Fruit fly (Drosophila melanogaster) whole organism, embryonic: ENCODE measurements around the gene side-IV.

ENCODE experiments used
- BtbVII ChIP-seq: fragments of 200-800 bp; sonication (Bioruptor generic); optimal IDR thresholded peaks from 3 replicates; lab custom pipeline; 2017; ENCODE audit warnings: missing biosample characterization, mild to moderate bottlenecking, missing genetic modification characterization
- CG10267 ChIP-seq: fragments of 200-800 bp; sonication (Bioruptor generic); optimal IDR thresholded peaks from 2 replicates; lab custom pipeline; 2018; ENCODE audit warnings: missing biosample characterization, mild to moderate bottlenecking, missing genetic modification characterization, moderate library complexity
- CG11085 ChIP-seq: fragments of 200-800 bp; sonication (Bioruptor generic); IDR thresholded peaks from 2 replicates; pipeline ENCODE4 v1.3.6; 2022; ENCODE audit warnings: missing biosample characterization, missing genetic modification characterization
- CG11695 ChIP-seq: fragments of 200-800 bp; sonication (Bioruptor generic); IDR thresholded peaks from 3 replicates; pipeline ENCODE4 v1.3.6; 2022; ENCODE audit warnings: missing biosample characterization, missing genetic modification characterization
- CG12744 ChIP-seq: fragments of 200-800 bp; sonication (Bioruptor generic); optimal IDR thresholded peaks from 2 replicates; lab custom pipeline; 2016; ENCODE audit warnings: missing biosample characterization, missing genetic modification characterization
- CG13424 ChIP-seq: fragments of 200-800 bp; sonication (Bioruptor generic); optimal IDR thresholded peaks from 2 replicates; lab custom pipeline; 2019; ENCODE audit warnings: missing biosample characterization, mild to moderate bottlenecking, missing genetic modification characterization, moderate library complexity
- CG15269 ChIP-seq: fragments of 200-800 bp; sonication (Bioruptor generic); optimal IDR thresholded peaks from 2 replicates; lab custom pipeline; 2018; ENCODE audit warnings: missing biosample characterization, mild to moderate bottlenecking, missing genetic modification characterization, moderate library complexity
- CG17385 ChIP-seq: fragments of 200-800 bp; sonication (Bioruptor generic); optimal IDR thresholded peaks from 3 replicates; lab custom pipeline; 2018; ENCODE audit warnings: missing biosample characterization, mild to moderate bottlenecking, missing genetic modification characterization
- CG17802 ChIP-seq: fragments of 200-800 bp; sonication (Bioruptor generic); optimal IDR thresholded peaks from 2 replicates; lab custom pipeline; 2018; ENCODE audit warnings: missing biosample characterization, mild to moderate bottlenecking, missing genetic modification characterization, moderate library complexity
- CG34376 ChIP-seq: fragments of 200-800 bp; sonication (Bioruptor generic); optimal IDR thresholded peaks from 2 replicates; lab custom pipeline; 2018; ENCODE audit warnings: missing biosample characterization, mild to moderate bottlenecking, missing genetic modification characterization
- CG42726 ChIP-seq: fragments of 200-800 bp; sonication (Bioruptor generic); IDR thresholded peaks from 2 replicates; pipeline ENCODE4 v1.3.6; 2022; ENCODE audit warnings: missing biosample characterization, missing genetic modification characterization; ENCODE audit not compliant: partially characterized antibody
- CG5953 ChIP-seq: fragments of 200-800 bp; sonication (Bioruptor generic); IDR thresholded peaks from 2 replicates; pipeline ENCODE4 v1.3.6; 2022; ENCODE audit warnings: missing biosample characterization, missing genetic modification characterization
- CG7372 ChIP-seq: fragments of 200-800 bp; sonication (Bioruptor generic); IDR thresholded peaks from 2 replicates; pipeline ENCODE4 v1.3.6; 2022; ENCODE audit warnings: missing biosample characterization, missing genetic modification characterization
- CG7786 ChIP-seq: fragments of 200-800 bp; sonication (Bioruptor generic); optimal IDR thresholded peaks from 2 replicates; lab custom pipeline; 2016; ENCODE audit warnings: missing biosample characterization, missing genetic modification characterization
- CG8281 ChIP-seq: fragments of 200-800 bp; sonication (Bioruptor generic); optimal IDR thresholded peaks from 2 replicates; lab custom pipeline; 2018; ENCODE audit warnings: missing biosample characterization, mild to moderate bottlenecking, missing genetic modification characterization, moderate library complexity
- CG9797 ChIP-seq: fragments of 200-800 bp; sonication (Bioruptor generic); optimal IDR thresholded peaks from 3 replicates; lab custom pipeline; 2018; ENCODE audit warnings: missing biosample characterization, mild to moderate bottlenecking, missing genetic modification characterization
- CG9817 ChIP-seq: fragments of 200-800 bp; sonication (Bioruptor generic); optimal IDR thresholded peaks from 2 replicates; lab custom pipeline; 2018; ENCODE audit warnings: missing biosample characterization, mild to moderate bottlenecking, missing genetic modification characterization, moderate library complexity
- CrebB ChIP-seq: fragments of 200-800 bp; sonication (Bioruptor generic); optimal IDR thresholded peaks from 3 replicates; lab custom pipeline; 2018; ENCODE audit warnings: missing biosample characterization, mild to moderate bottlenecking, missing genetic modification characterization
- D ChIP-seq, 2 experiments: fragments of 200-800 bp in 1 of 2; fragments of >200 bp in 1 of 2; sonication (Bioruptor generic) in 1 of 2; optimal IDR thresholded peaks; 2 replicates in 1 of 2; 3 replicates in 1 of 2; lab custom pipeline; 2017; ENCODE audit warnings: mild to moderate bottlenecking in 1 of 2, missing biosample characterization in 1 of 2, missing genetic modification characterization in 1 of 2, missing genetic modification reagents in 1 of 2
- D19A ChIP-seq: fragments of 200-800 bp; optimal IDR thresholded peaks from 3 replicates; lab custom pipeline; 2019; ENCODE audit warnings: missing biosample characterization, mild to moderate bottlenecking, missing genetic modification characterization, moderate library complexity
- Dll ChIP-seq: fragments of 200-800 bp; sonication (Bioruptor generic); IDR thresholded peaks from 4 replicates; pipeline ENCODE4 v1.3.6; 2022; ENCODE audit warnings: missing biosample characterization, missing genetic modification characterization; ENCODE audit not compliant: partially characterized antibody
- Doc3 ChIP-seq: fragments of 200-800 bp; sonication (Bioruptor generic); IDR thresholded peaks from 3 replicates; pipeline ENCODE4 v1.3.6; 2022; ENCODE audit warnings: missing biosample characterization, missing genetic modification characterization; ENCODE audit not compliant: partially characterized antibody
- Drgx ChIP-seq: fragments of 200-800 bp; sonication (Bioruptor generic); IDR thresholded peaks from 2 replicates; pipeline ENCODE4 v1.3.6; 2022; ENCODE audit warnings: missing biosample characterization, missing genetic modification characterization
- HLH4C ChIP-seq: fragments of 200-800 bp; sonication (Bioruptor generic); IDR thresholded peaks from 3 replicates; pipeline ENCODE4 v1.3.6; 2022; ENCODE audit warnings: missing biosample characterization, missing genetic modification characterization; ENCODE audit not compliant: partially characterized antibody
- HLHmδ ChIP-seq: fragments of 200-800 bp; sonication (Bioruptor generic); optimal IDR thresholded peaks from 2 replicates; lab custom pipeline; 2018; ENCODE audit warnings: missing biosample characterization, mild to moderate bottlenecking, missing genetic modification characterization, moderate library complexity
- Hsf ChIP-seq: fragments of 200-800 bp; sonication (Bioruptor generic); optimal IDR thresholded peaks from 3 replicates; lab custom pipeline; 2016; ENCODE audit warnings: missing biosample characterization, missing genetic modification characterization
- Lhr ChIP-seq: fragments of 200-800 bp; sonication (Bioruptor generic); optimal IDR thresholded peaks from 3 replicates; lab custom pipeline; 2017; ENCODE audit warnings: mild to moderate bottlenecking, missing biosample characterization, missing genetic modification reagents, missing genetic modification characterization
- Oli ChIP-seq: fragments of 200-800 bp; sonication (Bioruptor generic); optimal IDR thresholded peaks from 2 replicates; lab custom pipeline; 2018; ENCODE audit warnings: missing biosample characterization, mild to moderate bottlenecking, missing genetic modification characterization, moderate library complexity
- Tbp ChIP-seq: fragments of >200 bp; optimal IDR thresholded peaks from 2 replicates; lab custom pipeline; 2018; ENCODE audit warnings: missing biosample characterization, missing genetic modification characterization
- Trl ChIP-seq, 3 experiments: fragments of >200 bp in 2 of 3; fragments of 200-800 bp in 1 of 3; sonication (Bioruptor generic) in 1 of 3; optimal IDR thresholded peaks; 2 replicates in 1 of 3; 3 replicates in 2 of 3; lab custom pipeline; 2016 to 2017; ENCODE audit warnings: missing biosample characterization in 1 of 3, missing genetic modification characterization in 1 of 3
- abd-A ChIP-seq: fragments of 200-800 bp; sonication (Bioruptor generic); optimal IDR thresholded peaks from 3 replicates; lab custom pipeline; 2019; ENCODE audit warnings: missing biosample characterization, mild to moderate bottlenecking, missing genetic modification characterization, moderate library complexity
- bigmax ChIP-seq: fragments of 200-800 bp; sonication (Bioruptor generic); optimal IDR thresholded peaks from 2 replicates; lab custom pipeline; 2018; ENCODE audit warnings: missing biosample characterization, mild to moderate bottlenecking, missing genetic modification characterization
- chm ChIP-seq: fragments of 200-800 bp; sonication (Bioruptor generic); IDR thresholded peaks from 2 replicates; pipeline ENCODE4 v1.3.6; 2022; ENCODE audit warnings: missing biosample characterization, missing genetic modification characterization
- ci ChIP-seq: fragments of 200-800 bp; sonication (Bioruptor generic); IDR thresholded peaks from 3 replicates; pipeline ENCODE4 v1.3.6; 2022; ENCODE audit warnings: missing biosample characterization, missing genetic modification characterization
- crc ChIP-seq: fragments of 200-800 bp; sonication (Bioruptor generic); optimal IDR thresholded peaks from 2 replicates; lab custom pipeline; 2016; ENCODE audit warnings: missing biosample characterization, missing genetic modification characterization
- dm ChIP-seq: fragments of 200-800 bp; sonication (Bioruptor generic); optimal IDR thresholded peaks from 3 replicates; lab custom pipeline; 2016; ENCODE audit warnings: missing biosample characterization, missing genetic modification characterization
- dmrt11E ChIP-seq: fragments of 200-800 bp; sonication (Bioruptor generic); optimal IDR thresholded peaks from 3 replicates; lab custom pipeline; 2018; ENCODE audit warnings: missing biosample characterization, mild to moderate bottlenecking, missing genetic modification characterization, moderate library complexity
- gce ChIP-seq: fragments of 200-800 bp; sonication (Bioruptor generic); IDR thresholded peaks from 3 replicates; pipeline ENCODE4 v1.3.6; 2022; ENCODE audit warnings: missing biosample characterization, missing genetic modification characterization
- gcm2 ChIP-seq: fragments of 200-800 bp; sonication (Bioruptor generic); optimal IDR thresholded peaks from 2 replicates; lab custom pipeline; 2016; ENCODE audit warnings: missing biosample characterization, missing genetic modification characterization
- grau ChIP-seq: fragments of 200-800 bp; optimal IDR thresholded peaks from 3 replicates; lab custom pipeline; 2019; ENCODE audit warnings: missing biosample characterization, mild to moderate bottlenecking, missing genetic modification characterization, moderate library complexity
- ind ChIP-seq: fragments of 200-800 bp; sonication (Bioruptor generic); optimal IDR thresholded peaks from 3 replicates; lab custom pipeline; 2016; ENCODE audit warnings: missing biosample characterization, missing genetic modification characterization
- lbe ChIP-seq: fragments of 200-800 bp; sonication (Bioruptor generic); optimal IDR thresholded peaks from 2 replicates; lab custom pipeline; 2016; ENCODE audit warnings: missing biosample characterization, mild to moderate bottlenecking, missing genetic modification characterization
- pita ChIP-seq: fragments of 200-800 bp; sonication (Bioruptor generic); optimal IDR thresholded peaks from 2 replicates; lab custom pipeline; 2017; ENCODE audit warnings: missing biosample characterization, mild to moderate bottlenecking, missing genetic modification characterization
- slbo ChIP-seq: fragments of 200-800 bp; sonication (Bioruptor generic); IDR thresholded peaks from 2 replicates; pipeline ENCODE4 v1.3.6; 2022; ENCODE audit warnings: missing biosample characterization, missing genetic modification characterization
- sug ChIP-seq: fragments of 200-800 bp; optimal IDR thresholded peaks from 2 replicates; lab custom pipeline; 2019; ENCODE audit warnings: missing biosample characterization, mild to moderate bottlenecking, missing genetic modification characterization, moderate library complexity
- ttk ChIP-seq: fragments of 200-800 bp; sonication (Bioruptor generic); IDR thresholded peaks from 2 replicates; pipeline ENCODE4 v2.1.2; 2022; ENCODE audit warnings: missing biosample characterization, missing genetic modification characterization
- tx ChIP-seq: fragments of 200-800 bp; sonication (Bioruptor generic); optimal IDR thresholded peaks from 2 replicates; lab custom pipeline; 2016; ENCODE audit warnings: missing biosample characterization, missing genetic modification characterization
- unpg ChIP-seq: fragments of 200-800 bp; sonication (Bioruptor generic); optimal IDR thresholded peaks from 3 replicates; lab custom pipeline; 2018; ENCODE audit warnings: missing biosample characterization, mild to moderate bottlenecking, missing genetic modification characterization, moderate library complexity
- vvl ChIP-seq: fragments of 200-800 bp; sonication (Bioruptor generic); IDR thresholded peaks from 2 replicates; pipeline ENCODE4 v1.3.6; 2022; ENCODE audit warnings: missing biosample characterization, missing genetic modification characterization
- zf30C ChIP-seq: fragments of 200-800 bp; sonication (Bioruptor generic); optimal IDR thresholded peaks from 3 replicates; lab custom pipeline; 2018; ENCODE audit warnings: missing biosample characterization, mild to moderate bottlenecking, missing genetic modification characterization

The side-IV gene

dm6 chr3R:13469246-13469645 lies 18.9 kb downstream of the side-IV start (continued):
- no peak for TF ChIP-seq HLHmδ (GFP tag; lab: Kevin White, UChicago)
- TF ChIP-seq slbo (GFP tag; lab: Robert Waterston, UW) = peak; percentile 30
- TF ChIP-seq CG15269 (tag; lab: Kevin White, UChicago) = no peak
- TF ChIP-seq CG7786 (GFP tag; lab: Kevin White, UChicago) = no peak
- no peak for TF ChIP-seq CG9817 (tag; lab: Kevin White, UChicago)
- no peak for TF ChIP-seq CG5953 (GFP tag; lab: Robert Waterston, UW)
- peak; percentile 37 for TF ChIP-seq grau (tag; lab: Kevin White, UChicago)
- TF ChIP-seq CG34376 (GFP tag; lab: Kevin White, UChicago) = no peak
- no peak for TF ChIP-seq Doc3 (GFP tag; lab: Robert Waterston, UW)
- 0 out of 2 replicates have a peak, but pooled peaks have one; percentile 41 for TF ChIP-seq vvl (GFP tag; lab: Robert Waterston, UW)
- TF ChIP-seq Drgx (GFP tag; lab: Robert Waterston, UW) = no peak
- TF ChIP-seq zf30C (GFP tag; lab: Kevin White, UChicago) = peak; percentile 76
- no peak for TF ChIP-seq D (optimal IDR thresholded peaks at IDR 0.05; lab: Kevin White, UChicago)
- TF ChIP-seq D (GFP tag; optimal IDR thresholded peaks at IDR 0.05; lab: Kevin White, UChicago) = peak; percentile 44
- no peak for TF ChIP-seq Dll (GFP tag; lab: Robert Waterston, UW)
- TF ChIP-seq gcm2 (GFP tag; lab: Kevin White, UChicago) = no peak
- 0 out of 3 replicates have a peak, but pooled peaks have one; percentile 44 for TF ChIP-seq gce (GFP tag; lab: Robert Waterston, UW)
- TF ChIP-seq chm = no peak
- TF ChIP-seq dm (GFP tag; lab: Kevin White, UChicago) = no peak
- TF ChIP-seq CG12744 (GFP tag; lab: Kevin White, UChicago) = no peak
- no peak for TF ChIP-seq Trl (optimal IDR thresholded peaks at IDR 0.05; lab: Kevin White, UChicago)
- TF ChIP-seq Trl (GFP tag; optimal IDR thresholded peaks at IDR 0.05; lab: Kevin White, UChicago) = peak; percentile 1
- no peak for TF ChIP-seq Tbp (GFP tag; lab: Kevin White, UChicago)
- TF ChIP-seq abd-A (tag; lab: Kevin White, UChicago) = no peak
- TF ChIP-seq Oli (tag; lab: Kevin White, UChicago) = peak; percentile 39
- no peak for TF ChIP-seq CG7372 (GFP tag; lab: Robert Waterston, UW)
- TF ChIP-seq HLH4C (GFP tag; lab: Robert Waterston, UW) = no peak
- TF ChIP-seq pita (GFP tag; lab: Kevin White, UChicago) = no peak
- no peak for TF ChIP-seq ttk (GFP tag; lab: Robert Waterston, UW)
- no peak for TF ChIP-seq CrebB (tag; lab: Kevin White, UChicago)
- no peak for TF ChIP-seq sug (tag; lab: Kevin White, UChicago)
- no peak for TF ChIP-seq CG11085 (GFP tag; lab: Robert Waterston, UW)
- no peak for TF ChIP-seq CG8281
- TF ChIP-seq tx (GFP tag; lab: Kevin White, UChicago) = no peak
- TF ChIP-seq bigmax (GFP tag; lab: Kevin White, UChicago) = no peak
- TF ChIP-seq dmrt11E (tag; lab: Kevin White, UChicago) = peak; percentile 82
- TF ChIP-seq Lhr = no peak
- TF ChIP-seq BtbVII = no peak
- no peak for TF ChIP-seq CG13424
- TF ChIP-seq CG9797 (GFP tag; lab: Kevin White, UChicago) = no peak
- no peak for TF ChIP-seq CG11695
- peak; percentile 52 for TF ChIP-seq unpg (GFP tag; lab: Kevin White, UChicago)
- TF ChIP-seq crc (GFP tag; lab: Kevin White, UChicago) = no peak
- no peak for TF ChIP-seq ci (GFP tag; lab: Robert Waterston, UW)
- peak; percentile 8 for TF ChIP-seq Hsf (GFP tag; lab: Kevin White, UChicago)
- TF ChIP-seq CG17385 = no peak
- no peak for TF ChIP-seq D19A (tag; lab: Kevin White, UChicago)
- TF ChIP-seq CG10267 (tag; lab: Kevin White, UChicago) = no peak
- TF ChIP-seq CG17802 (tag; lab: Kevin White, UChicago) = no peak
- TF ChIP-seq ind = peak; percentile 34
- no peak for TF ChIP-seq CG42726
- no peak for TF ChIP-seq lbe
